Worm (Caenorhabditis elegans) whole organism, L1 larva: ENCODE data around the gene F46H5.7.

Source experiments
- F16B12.6 ChIP-seq: fragments of 150-350 bp; optimal IDR thresholded peaks from 2 replicates; lab custom pipeline; 2014; ENCODE audit warnings: missing biosample characterization, missing genetic modification characterization
- Y116A8C.19 ChIP-seq: sonication (generic microtip); optimal IDR thresholded peaks from 2 replicates; lab custom pipeline; 2016; ENCODE audit warnings: missing compliant biosample characterization, missing genetic modification characterization, borderline replicate concordance
- ceh-90 ChIP-seq: sonication (generic microtip); optimal IDR thresholded peaks from 2 replicates; lab custom pipeline; 2016; ENCODE audit warnings: missing genetic modification characterization, missing compliant biosample characterization
- fkh-8 ChIP-seq: sonication (generic microtip); optimal IDR thresholded peaks from 2 replicates; lab custom pipeline; 2016; ENCODE audit warnings: mild to moderate bottlenecking, missing genetic modification characterization, missing compliant biosample characterization
- hlh-4 ChIP-seq: sonication (generic microtip); optimal IDR thresholded peaks from 2 replicates; lab custom pipeline; 2016; ENCODE audit warnings: mild to moderate bottlenecking, missing genetic modification characterization, missing compliant biosample characterization
- nhr-11 ChIP-seq: fragments of 150-350 bp; optimal IDR thresholded peaks from 2 replicates; lab custom pipeline; 2014; ENCODE audit warnings: missing biosample characterization, missing genetic modification characterization
- nhr-12 ChIP-seq: sonication (generic microtip); optimal IDR thresholded peaks from 2 replicates; lab custom pipeline; 2017; ENCODE audit warnings: missing biosample characterization, missing genetic modification characterization
- nhr-237 ChIP-seq: fragments of 150-350 bp; optimal IDR thresholded peaks from 2 replicates; lab custom pipeline; 2014; ENCODE audit warnings: missing biosample characterization, missing genetic modification characterization
- nhr-76 ChIP-seq: sonication (generic microtip); optimal IDR thresholded peaks from 2 replicates; lab custom pipeline; 2017; ENCODE audit warnings: missing biosample characterization, missing genetic modification characterization
- snpc-4 ChIP-seq: fragments of 150-350 bp; optimal IDR thresholded peaks from 2 replicates; lab custom pipeline; 2014; ENCODE audit warnings: missing biosample characterization, missing genetic modification characterization
- unc-62 ChIP-seq: fragments of 150-350 bp; optimal IDR thresholded peaks from 2 replicates; lab custom pipeline; 2014; ENCODE audit warnings: missing biosample characterization, missing genetic modification reagents, missing genetic modification characterization
- unc-86 ChIP-seq: sonication (generic microtip); optimal IDR thresholded peaks from 2 replicates; lab custom pipeline; 2016; ENCODE audit warnings: missing genetic modification characterization, missing compliant biosample characterization
- ztf-11 ChIP-seq, 2 experiments: sonication (generic microtip); optimal IDR thresholded peaks; 2 replicates each; lab custom pipeline; 2016 to 2017; ENCODE audit warnings: missing genetic modification characterization in 2 of 2, missing biosample characterization in 1 of 2, missing compliant biosample characterization in 1 of 2

ce11 chrX:7232158-7232822, 10.5 kb downstream of the F46H5.7 start:
- TF ChIP-seq unc-86 (tag; lab: Kevin White, UChicago) (no peak), nhr-237 (tag; lab: Kevin White, UChicago) (no peak), nhr-11 (tag; lab: Kevin White, UChicago) (no peak), ceh-90 (no peak), F16B12.6 (no peak), nhr-76 (no peak), hlh-4 (tag; lab: Kevin White, UChicago) (no peak), fkh-8 (no peak), Y116A8C.19 (tag; lab: Kevin White, UChicago) (no peak), nhr-12 (tag; lab: Kevin White, UChicago) (no peak), ztf-11 (tag; optimal IDR thresholded peaks at IDR 0.05; lab: Kevin White, UChicago) (no peak), snpc-4 (tag; lab: Kevin White, UChicago) (no peak), unc-62 (GFP tag; lab: Kevin White, UChicago) (no peak)
